Worm (Caenorhabditis elegans) whole organism, early embryonic: ENCODE data around the gene fbxa-98.
A peak's percentile ranks its signal among the peaks of the same experiment; 100 is the strongest.
"Not testable (repeated sequence)": the region's sequence is repeated elsewhere in the genome, so short reads cannot be mapped to it uniquely, and the experiment has no call there.

ENCODE experiments used
- B0310.2 ChIP-seq: sonication (generic microtip); optimal IDR thresholded peaks from 2 replicates; lab custom pipeline; 2016; ENCODE audit warnings: mild to moderate bottlenecking, missing genetic modification characterization, missing compliant biosample characterization
- F13C5.2 ChIP-seq: sonication (generic microtip); optimal IDR thresholded peaks from 2 replicates; lab custom pipeline; 2017; ENCODE audit warnings: mild to moderate bottlenecking, missing genetic modification characterization, inconsistent platforms, missing compliant biosample characterization
- aly-1 ChIP-seq: sonication (generic microtip); optimal IDR thresholded peaks from 2 replicates; lab custom pipeline; 2016; ENCODE audit warnings: missing genetic modification characterization, missing compliant biosample characterization
- ama-1 ChIP-seq: fragments of 150-350 bp; optimal IDR thresholded peaks from 2 replicates; lab custom pipeline; 2014
- ceh-13 ChIP-seq: fragments of 200-800 bp; sonication (Bioruptor generic); optimal IDR thresholded peaks from 2 replicates; lab custom pipeline; 2018; ENCODE audit warnings: mild to moderate bottlenecking, missing genetic modification characterization, missing compliant biosample characterization
- ceh-36 ChIP-seq: sonication (generic microtip); optimal IDR thresholded peaks from 2 replicates; lab custom pipeline; 2016; ENCODE audit warnings: missing genetic modification characterization, inconsistent platforms, missing compliant biosample characterization
- ets-7 ChIP-seq: sonication (generic microtip); optimal IDR thresholded peaks from 2 replicates; lab custom pipeline; 2016; ENCODE audit warnings: missing genotype, missing genetic modification characterization, missing compliant biosample characterization
- flt-1 ChIP-seq: fragments of 200-800 bp; sonication (Bioruptor generic); IDR thresholded peaks from 2 replicates; pipeline ENCODE4 v1.3.6; 2022; ENCODE audit warnings: missing genetic modification characterization, missing compliant biosample characterization
- hmbx-1 ChIP-seq: sonication (generic microtip); optimal IDR thresholded peaks from 2 replicates; lab custom pipeline; 2016; ENCODE audit warnings: mild to moderate bottlenecking, missing genetic modification characterization, missing compliant biosample characterization
- hmg-4 ChIP-seq: fragments of 200-800 bp; sonication (Bioruptor generic); optimal IDR thresholded peaks from 2 replicates; lab custom pipeline; 2018; ENCODE audit warnings: mild to moderate bottlenecking, missing genetic modification characterization, missing compliant biosample characterization
- hnd-1 ChIP-seq: sonication (generic microtip); optimal IDR thresholded peaks from 2 replicates; lab custom pipeline; 2016; ENCODE audit warnings: missing genetic modification characterization, missing compliant biosample characterization
- pes-1 ChIP-seq: fragments of 200-800 bp; sonication (Bioruptor generic); IDR thresholded peaks from 2 replicates; pipeline ENCODE4 v1.3.6; 2022; ENCODE audit warnings: missing genetic modification reagents, missing genetic modification characterization, missing compliant biosample characterization
- scrt-1 ChIP-seq: fragments of 200-800 bp; sonication (Bioruptor generic); IDR thresholded peaks from 2 replicates; pipeline ENCODE4 v1.3.6; 2022; ENCODE audit warnings: missing genetic modification characterization, missing compliant biosample characterization
- sea-1 ChIP-seq: fragments of 200-800 bp; sonication (Bioruptor generic); conservative IDR thresholded peaks from 2 replicates; pipeline ENCODE4 v1.3.6; 2022; ENCODE audit warnings: missing genetic modification characterization, missing compliant biosample characterization
- tbx-11 ChIP-seq: fragments of 200-800 bp; sonication (Bioruptor generic); IDR thresholded peaks from 2 replicates; pipeline ENCODE4 v1.3.6; 2022; ENCODE audit warnings: missing genetic modification characterization, missing compliant biosample characterization
- tbx-37 ChIP-seq: fragments of 200-800 bp; sonication (Bioruptor generic); conservative IDR thresholded peaks from 2 replicates; pipeline ENCODE4 v1.3.6; 2022; ENCODE audit warnings: missing genetic modification reagents, missing genetic modification characterization, missing compliant biosample characterization
- tra-4 ChIP-seq: sonication (generic microtip); optimal IDR thresholded peaks from 2 replicates; lab custom pipeline; 2017; ENCODE audit warnings: missing genetic modification characterization, missing compliant biosample characterization

The fbxa-98 gene

DNA sequence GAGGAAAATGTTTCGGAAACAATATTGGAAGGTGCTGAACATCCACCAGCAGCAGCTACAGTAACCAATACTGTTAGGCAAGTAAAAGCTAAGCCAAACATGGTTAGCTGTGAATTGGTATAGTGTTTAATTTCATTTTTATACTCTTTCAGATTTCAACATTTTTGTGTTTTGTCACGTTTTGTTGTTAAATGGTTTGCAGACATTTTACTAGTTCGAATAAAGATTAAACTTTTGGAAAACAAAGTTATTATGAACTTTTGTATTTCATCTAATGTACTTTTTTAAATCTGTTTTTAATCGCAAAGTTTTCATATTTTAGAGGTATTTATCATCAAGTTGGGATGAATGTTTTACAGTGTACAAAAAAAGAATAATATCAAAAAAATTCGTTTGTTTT is 17.0 kb downstream of the fbxa-98 start, which contains the start of gene C08F11.17:
TSS of gene C08F11.17 (minus strand) at position 101 of the 400 bp plus-strand sequence.
- TF ChIP-seq hmbx-1 (tag; lab: Kevin White, UChicago) (no peak), flt-1 (no peak), hnd-1 (tag; lab: Kevin White, UChicago) (no peak), tra-4 (tag; lab: Kevin White, UChicago) (no peak), ceh-36 (no peak), tbx-37 (GFP tag; lab: Robert Waterston, UW) (no peak), tbx-11 (GFP tag; lab: Robert Waterston, UW) (no peak), scrt-1 (no peak), B0310.2 (no peak), sea-1 (no peak)

DNA sequence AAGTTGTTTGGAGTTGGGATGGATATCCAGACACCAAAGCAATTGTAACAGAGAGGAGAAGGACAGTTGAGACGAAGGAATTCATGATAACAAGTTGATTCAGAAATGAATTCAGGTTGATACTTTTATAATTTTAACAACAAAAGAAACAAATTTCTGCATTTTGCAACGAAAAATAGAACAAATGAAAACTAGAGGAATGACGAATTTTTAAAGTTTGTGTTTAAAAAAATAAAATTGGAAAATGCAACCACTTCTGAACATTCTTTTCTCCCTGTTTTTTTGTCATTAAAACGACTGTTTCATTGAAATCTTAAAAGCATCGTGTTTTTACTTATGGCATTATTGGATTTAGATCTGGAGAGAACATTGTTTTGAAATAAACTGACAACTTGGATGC is 18.2 kb downstream of the fbxa-98 start, which contains the start of gene C08F11.12:
TSS of gene C08F11.12 (minus strand) at position 101 of the 400 bp plus-strand sequence.
- TF ChIP-seq ceh-13 (GFP tag; lab: Kevin White, UChicago); tbx-11 (GFP tag; lab: Robert Waterston, UW); tbx-37 (GFP tag; lab: Robert Waterston, UW): not testable (repeated sequence)

DNA sequence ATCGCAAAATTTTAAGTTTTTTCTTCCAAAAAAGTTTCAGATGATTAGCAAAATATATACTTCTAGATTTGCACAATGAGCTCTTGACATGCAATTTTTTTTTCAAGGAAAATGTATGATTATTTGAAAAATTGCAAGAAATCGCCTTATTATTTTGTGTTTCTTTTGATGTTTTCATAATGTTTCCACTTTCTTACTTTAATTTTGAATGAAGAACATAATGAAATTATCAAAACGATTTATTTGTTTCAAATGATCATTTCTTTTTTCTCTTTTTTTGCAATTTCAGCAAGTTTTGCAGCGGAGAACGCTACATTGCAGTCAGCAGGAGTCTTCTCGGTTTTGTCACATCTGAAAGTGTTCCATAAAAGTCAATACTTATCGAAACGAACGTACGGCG is 18.8 kb downstream of the fbxa-98 start, which contains the start of gene Y45F10C.6:
TSS of gene Y45F10C.6 (plus strand) at position 301 of the 400 bp plus-strand sequence.
- not testable (repeated sequence) for TF ChIP-seq tra-4 (tag; lab: Kevin White, UChicago); tbx-11 (GFP tag; lab: Robert Waterston, UW); ama-1

DNA sequence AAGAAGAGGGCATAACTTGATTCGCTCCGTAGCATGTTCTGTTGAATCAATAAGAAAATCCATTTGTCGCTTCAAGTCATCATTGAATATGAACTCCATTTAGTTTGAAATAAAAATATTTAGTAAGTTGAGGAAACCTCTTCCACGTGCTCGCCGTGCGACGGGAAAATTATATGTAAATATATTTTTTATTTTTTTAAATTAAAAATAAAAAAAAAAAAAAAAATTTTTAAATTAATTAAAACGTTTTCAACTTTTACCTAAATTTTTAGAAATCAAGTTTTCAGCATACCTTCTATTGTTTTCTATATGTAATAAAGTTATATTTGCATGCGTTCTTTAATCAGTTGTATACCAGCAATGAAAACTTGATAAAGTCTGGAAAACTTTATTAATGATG is 26.2 kb downstream of the fbxa-98 start, which contains the start of gene Y45F10C.1:
TSS of gene Y45F10C.1 (minus strand) at position 101 of the 400 bp plus-strand sequence.
- TF ChIP-seq B0310.2; ceh-13 (GFP tag; lab: Kevin White, UChicago); scrt-1: not testable (repeated sequence)

DNA sequence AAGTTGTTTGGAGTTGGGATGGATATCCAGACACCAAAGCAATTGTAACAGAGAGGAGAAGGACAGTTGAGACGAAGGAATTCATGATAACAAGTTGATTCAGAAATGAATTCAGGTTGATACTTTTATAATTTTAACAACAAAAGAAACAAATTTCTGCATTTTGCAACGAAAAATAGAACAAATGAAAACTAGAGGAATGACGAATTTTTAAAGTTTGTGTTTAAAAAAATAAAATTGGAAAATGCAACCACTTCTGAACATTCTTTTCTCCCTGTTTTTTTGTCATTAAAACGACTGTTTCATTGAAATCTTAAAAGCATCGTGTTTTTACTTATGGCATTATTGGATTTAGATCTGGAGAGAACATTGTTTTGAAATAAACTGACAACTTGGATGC is 29.4 kb downstream of the fbxa-98 start, which contains the start of gene Y45F10C.2:
TSS of gene Y45F10C.2 (minus strand) at position 101 of the 400 bp plus-strand sequence.
- TF ChIP-seq tbx-11, tbx-37, pes-1 (GFP tag; lab: Robert Waterston, UW): not testable (repeated sequence)

- no peak for TF ChIP-seq hmbx-1 (tag; lab: Kevin White, UChicago)
- no peak for TF ChIP-seq B0310.2
- no peak for TF ChIP-seq aly-1 (tag; lab: Kevin White, UChicago)
- TF ChIP-seq tbx-11 (GFP tag; lab: Robert Waterston, UW): no peak
- no peak for TF ChIP-seq tbx-37 (GFP tag; lab: Robert Waterston, UW)
- TF ChIP-seq flt-1: no peak
- TF ChIP-seq tra-4 (tag; lab: Kevin White, UChicago): no peak
- TF ChIP-seq scrt-1: no peak
- no peak for TF ChIP-seq ama-1
- TF ChIP-seq F13C5.2 (tag; lab: Kevin White, UChicago): no peak
- TF ChIP-seq pes-1 (GFP tag; lab: Robert Waterston, UW): no peak
- no peak for TF ChIP-seq ceh-13 (GFP tag; lab: Kevin White, UChicago)
- no peak for TF ChIP-seq hmg-4
- TF ChIP-seq sea-1: no peak
- TF ChIP-seq ets-7 (tag; lab: Kevin White, UChicago): no peak
- no peak for TF ChIP-seq ceh-36
These were observed 30.9 kb downstream of the fbxa-98 start, which contains the start of gene Y45F10C.4 for ce11 chrIV:13664090-13664489. TSS of gene Y45F10C.4 (minus strand) at chrIV:13664190.

ce11 chrIV:13665073-13665472 is 31.9 kb downstream of the fbxa-98 start:
- TF ChIP-seq scrt-1 (no peak), ceh-36 (no peak), B0310.2 (no peak), pes-1 (GFP tag; lab: Robert Waterston, UW) (no peak)

ce11 chrIV:13666849-13667430 is 33.7 kb downstream of the fbxa-98 start, which contains the start of gene fbxa-215:
TSS of gene fbxa-215 (minus strand) at chrIV:13666909.
- TF ChIP-seq ets-7 (tag; lab: Kevin White, UChicago): no peak
- no peak for TF ChIP-seq ama-1
- TF ChIP-seq ceh-36: no peak
- TF ChIP-seq pes-1 (GFP tag; lab: Robert Waterston, UW): no peak
- TF ChIP-seq flt-1: no peak
- no peak for TF ChIP-seq sea-1
- no peak for TF ChIP-seq aly-1 (tag; lab: Kevin White, UChicago)
- TF ChIP-seq hmbx-1 (tag; lab: Kevin White, UChicago): no peak

DNA sequence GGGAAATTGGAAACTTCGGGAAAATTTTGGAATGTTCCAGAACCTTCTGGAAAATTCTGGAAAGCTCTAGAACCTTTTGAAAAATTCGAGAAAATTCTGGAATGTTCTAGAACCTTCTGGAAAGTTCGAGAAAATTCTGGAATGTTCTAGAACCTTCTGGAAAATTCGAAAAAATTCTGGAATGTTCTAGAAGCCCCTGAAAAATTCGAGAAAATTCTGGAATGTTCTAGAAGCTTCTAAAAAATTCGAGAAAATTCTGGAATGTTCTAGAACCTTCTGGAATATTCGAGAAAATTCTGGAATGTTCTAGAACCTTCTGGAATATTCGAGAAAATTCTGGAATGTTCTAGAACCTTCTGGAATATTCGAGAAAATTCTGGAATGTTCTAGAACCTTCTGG is 34.8 kb downstream of the fbxa-98 start:
- peak; percentile 55; the same call in 1 of the 2 replicates for TF ChIP-seq pes-1 (GFP tag; lab: Robert Waterston, UW)
